Worm (Caenorhabditis elegans): Measurements from ENCODE around the gene sqt-1.

- TF ChIP-seq sea-2 (GFP tag; IDR thresholded peaks at IDR 0.05): no peak
- no peak for TF ChIP-seq F37B4.10 (GFP tag; IDR thresholded peaks at IDR 0.05)
- TF ChIP-seq rpc-1 (optimal IDR thresholded peaks at IDR 0.05): no peak
- TF ChIP-seq rpc-1 (tag; optimal IDR thresholded peaks at IDR 0.05): no peak
- TF ChIP-seq K12H6.12 (tag; optimal IDR thresholded peaks at IDR 0.05): no peak
- TF ChIP-seq snpc-4 (GFP tag; optimal IDR thresholded peaks at IDR 0.05): no peak
- no peak for TF ChIP-seq snpc-4 (tag; optimal IDR thresholded peaks at IDR 0.05)
- no peak for TF ChIP-seq zim-3 (tag; optimal IDR thresholded peaks at IDR 0.05)
- TF ChIP-seq unc-62 (GFP tag; optimal IDR thresholded peaks at IDR 0.05): no peak
- TF ChIP-seq tbp1 (GFP tag; optimal IDR thresholded peaks at IDR 0.05): no peak
- TF ChIP-seq madf-3 (GFP tag; IDR thresholded peaks at IDR 0.05): no peak
- TF ChIP-seq chd-7 (tag; optimal IDR thresholded peaks at IDR 0.05): no peak
- TF ChIP-seq B0019.2 (GFP tag; conservative IDR thresholded peaks at IDR 0.05): no peak
- no peak for TF ChIP-seq T26A5.8 (tag; optimal IDR thresholded peaks at IDR 0.05)
- TF ChIP-seq F39B2.1 (GFP tag; IDR thresholded peaks at IDR 0.05): no peak
These were observed 24.1 kb upstream of the sqt-1 start for ce11 chrII:11361751-11362150.

All from whole organism, young adult.